Worm (Caenorhabditis elegans): ENCODE results near the gene enu-3.1.

- TF ChIP-seq nhr-6 (tag; optimal IDR thresholded peaks at IDR 0.05) (no peak), ceh-44 (GFP tag; IDR thresholded peaks at IDR 0.05) (no peak)
These were observed 50.4 kb downstream of the enu-3.1 start for ce11 chrIII:10486455-10486854.

Data from whole organism, L4 larva.